Worm (Caenorhabditis elegans) whole organism, mixed stage, embryonic: ENCODE measurements around the gene C34F11.8.

ENCODE experiments used
- M03D4.4 ChIP-seq: sonication (generic microtip); optimal IDR thresholded peaks from 2 replicates; lab custom pipeline; 2017; ENCODE audit warnings: mild to moderate bottlenecking, missing genetic modification characterization, missing compliant biosample characterization
- bed-3 ChIP-seq: fragments of 200-800 bp; sonication (Bioruptor generic); optimal IDR thresholded peaks from 3 replicates; lab custom pipeline; 2018; ENCODE audit warnings: mild to moderate bottlenecking, missing genetic modification characterization, moderate library complexity, missing compliant biosample characterization
- ceh-43 ChIP-seq: fragments of 200-800 bp; sonication (Bioruptor generic); optimal IDR thresholded peaks from 2 replicates; lab custom pipeline; 2018; ENCODE audit warnings: mild to moderate bottlenecking, missing genetic modification characterization, moderate library complexity, missing compliant biosample characterization
- ces-1 ChIP-seq: fragments of 150-350 bp; optimal IDR thresholded peaks from 2 replicates; lab custom pipeline; 2014; ENCODE audit warnings: missing biosample characterization, missing genetic modification reagents, missing genetic modification characterization
- cnd-1 ChIP-seq: fragments of 200-800 bp; sonication (Bioruptor generic); optimal IDR thresholded peaks from 2 replicates; lab custom pipeline; 2018; ENCODE audit warnings: mild to moderate bottlenecking, missing genetic modification characterization, missing compliant biosample characterization
- drap-1 ChIP-seq: fragments of 200-800 bp; sonication (Bioruptor generic); optimal IDR thresholded peaks from 3 replicates; lab custom pipeline; 2018; ENCODE audit warnings: mild to moderate bottlenecking, missing genetic modification characterization, missing compliant biosample characterization
- elt-1 ChIP-seq: sonication (generic microtip); optimal IDR thresholded peaks from 2 replicates; lab custom pipeline; 2017; ENCODE audit warnings: missing genetic modification characterization, mild to moderate bottlenecking, missing compliant biosample characterization, antibody characterized with exemption, moderate library complexity, borderline replicate concordance; ENCODE audit not compliant: insufficient read depth
- elt-3 ChIP-seq: fragments of 150-350 bp; optimal IDR thresholded peaks from 2 replicates; lab custom pipeline; 2014; ENCODE audit warnings: missing biosample characterization, missing genetic modification characterization
- flh-1 ChIP-seq: fragments of 200-800 bp; sonication (Bioruptor generic); optimal IDR thresholded peaks from 2 replicates; lab custom pipeline; 2018; ENCODE audit warnings: mild to moderate bottlenecking, missing genetic modification characterization, moderate library complexity, missing compliant biosample characterization
- ham-2 ChIP-seq: fragments of 200-800 bp; sonication (Bioruptor generic); optimal IDR thresholded peaks from 2 replicates; lab custom pipeline; 2018; ENCODE audit warnings: mild to moderate bottlenecking, missing genetic modification characterization, missing compliant biosample characterization
- hlh-1 ChIP-seq: fragments of 150-350 bp; optimal IDR thresholded peaks from 2 replicates; lab custom pipeline; 2014; ENCODE audit warnings: missing biosample characterization, missing genetic modification reagents, missing genetic modification characterization
- lin-32 ChIP-seq: fragments of 200-800 bp; sonication (Bioruptor generic); optimal IDR thresholded peaks from 2 replicates; lab custom pipeline; 2018; ENCODE audit warnings: mild to moderate bottlenecking, missing genetic modification characterization, missing compliant biosample characterization
- mab-5 ChIP-seq: fragments of 150-350 bp; optimal IDR thresholded peaks from 2 replicates; lab custom pipeline; 2014; ENCODE audit warnings: missing biosample characterization, missing genetic modification characterization
- mep-1 ChIP-seq: fragments of 150-350 bp; optimal IDR thresholded peaks from 2 replicates; lab custom pipeline; 2017; ENCODE audit warnings: missing biosample characterization, missing genetic modification reagents, missing genetic modification characterization, inconsistent platforms
- mls-2 ChIP-seq: sonication (generic microtip); optimal IDR thresholded peaks from 2 replicates; lab custom pipeline; 2016; ENCODE audit warnings: mild to moderate bottlenecking, missing genetic modification characterization, moderate library complexity, missing compliant biosample characterization
- nhr-12 ChIP-seq: fragments of 150-350 bp; optimal IDR thresholded peaks from 2 replicates; lab custom pipeline; 2014; ENCODE audit warnings: missing biosample characterization, missing genetic modification characterization
- nhr-2 ChIP-seq: fragments of 150-350 bp; optimal IDR thresholded peaks from 2 replicates; lab custom pipeline; 2014; ENCODE audit warnings: missing biosample characterization, missing genetic modification characterization
- nhr-28 ChIP-seq: fragments of 150-350 bp; optimal IDR thresholded peaks from 2 replicates; lab custom pipeline; 2014; ENCODE audit warnings: missing biosample characterization, missing genetic modification characterization
- pha-4 ChIP-seq: fragments of 150-350 bp; optimal IDR thresholded peaks from 2 replicates; lab custom pipeline; 2018; ENCODE audit warnings: missing biosample characterization, missing genetic modification reagents, missing genetic modification characterization
- sem-2 ChIP-seq: fragments of 200-800 bp; sonication (Bioruptor generic); optimal IDR thresholded peaks from 2 replicates; lab custom pipeline; 2018; ENCODE audit warnings: mild to moderate bottlenecking, missing genetic modification characterization, missing compliant biosample characterization
- sptf-1 ChIP-seq: sonication (generic microtip); optimal IDR thresholded peaks from 2 replicates; lab custom pipeline; 2017; ENCODE audit warnings: mild to moderate bottlenecking, missing genetic modification characterization, moderate library complexity, missing compliant biosample characterization
- tbx-8 ChIP-seq: fragments of 200-800 bp; sonication (Bioruptor generic); optimal IDR thresholded peaks from 2 replicates; lab custom pipeline; 2018; ENCODE audit warnings: mild to moderate bottlenecking, missing genetic modification characterization, moderate library complexity, missing compliant biosample characterization
- unc-120 ChIP-seq: sonication (generic microtip); optimal IDR thresholded peaks from 2 replicates; lab custom pipeline; 2017; ENCODE audit warnings: missing genetic modification characterization, missing compliant biosample characterization; ENCODE audit not compliant: poor library complexity, severe bottlenecking
- unc-39 ChIP-seq: fragments of 150-350 bp; optimal IDR thresholded peaks from 2 replicates; lab custom pipeline; 2014; ENCODE audit warnings: missing biosample characterization, missing genetic modification characterization
- unc-62 ChIP-seq: fragments of 150-350 bp; optimal IDR thresholded peaks from 2 replicates; lab custom pipeline; 2014; ENCODE audit warnings: missing biosample characterization, missing genetic modification reagents, missing genetic modification characterization
- zip-8 ChIP-seq: fragments of 150-350 bp; optimal IDR thresholded peaks from 2 replicates; lab custom pipeline; 2014; ENCODE audit warnings: missing biosample characterization, missing genetic modification characterization

Gene C34F11.8

DNA sequence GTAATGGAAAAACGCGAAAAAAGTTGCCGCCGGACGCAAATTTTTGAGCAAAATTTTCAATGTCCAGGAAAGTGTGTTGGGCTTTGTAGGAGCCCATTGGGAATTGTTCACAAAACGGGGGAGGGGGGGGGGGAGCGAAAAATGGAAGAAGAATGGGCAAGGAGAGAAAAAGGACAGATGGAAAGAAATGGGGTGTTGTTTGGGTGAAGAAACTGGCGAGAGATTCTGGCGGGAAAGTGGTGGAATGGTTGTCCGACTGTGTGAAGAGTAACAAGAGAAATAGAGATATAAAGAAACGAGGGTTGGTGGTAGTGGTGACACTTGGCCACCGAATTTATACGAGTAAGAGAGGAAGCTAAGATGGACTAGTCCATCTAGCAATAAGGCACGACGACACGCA lies 15.5 kb upstream of the C34F11.8 start:
- no peak for TF ChIP-seq tbx-8 (GFP tag; lab: Kevin White, UChicago)
- peak; percentile 59 for TF ChIP-seq hlh-1
- no peak for TF ChIP-seq unc-120 (tag; lab: Kevin White, UChicago)
- TF ChIP-seq mep-1 (tag; lab: Kevin White, UChicago), result peak; percentile 31
- TF ChIP-seq nhr-12 (tag; lab: Kevin White, UChicago), result no peak
- TF ChIP-seq drap-1 (GFP tag; lab: Kevin White, UChicago), result no peak
- peak; percentile 25 for TF ChIP-seq ham-2 (GFP tag; lab: Kevin White, UChicago)
- TF ChIP-seq sptf-1 (tag; lab: Kevin White, UChicago), result peak; percentile 47
- TF ChIP-seq mls-2 (tag; lab: Kevin White, UChicago), result peak; percentile 43
- TF ChIP-seq lin-32 (GFP tag; lab: Kevin White, UChicago), result peak; percentile 11
- TF ChIP-seq M03D4.4 (tag; lab: Kevin White, UChicago), result peak; percentile 23
- peak; percentile 34 for TF ChIP-seq ces-1 (GFP tag; lab: Kevin White, UChicago)
- peak; percentile 75 for TF ChIP-seq cnd-1
- TF ChIP-seq unc-62 (GFP tag; lab: Kevin White, UChicago), result peak; percentile 35

DNA sequence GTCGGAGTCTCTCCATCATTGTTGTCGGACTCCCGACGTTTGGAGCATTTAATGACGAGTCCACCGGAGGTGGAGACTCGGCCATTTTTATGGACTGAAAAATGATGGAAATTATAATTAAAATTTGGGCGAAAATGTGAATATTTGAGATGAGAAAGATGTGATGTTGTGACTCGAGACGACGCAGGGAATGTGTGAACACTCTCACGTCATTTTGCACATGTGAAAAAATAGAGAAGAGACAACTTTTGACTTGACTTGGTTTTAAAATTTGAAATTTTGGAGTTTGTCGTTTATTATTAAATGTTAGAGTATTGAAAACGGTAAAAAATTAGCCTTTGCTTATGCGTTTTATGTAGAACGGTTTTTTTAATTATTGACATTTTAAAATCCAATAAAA lies 14.5 kb upstream of the C34F11.8 start, which contains the start of gene dsh-1:
TSS of gene dsh-1 (minus strand) at position 101 of the 400 bp plus-strand sequence.
- TF ChIP-seq ham-2 (GFP tag; lab: Kevin White, UChicago) (no peak), unc-39 (tag; lab: Kevin White, UChicago) (no peak), bed-3 (GFP tag; lab: Kevin White, UChicago) (no peak), hlh-1 (no peak), nhr-12 (tag; lab: Kevin White, UChicago) (no peak), pha-4 (tag; lab: Kevin White, UChicago) (no peak), elt-3 (tag; lab: Kevin White, UChicago) (no peak), nhr-28 (tag; lab: Kevin White, UChicago) (no peak), mep-1 (tag; lab: Kevin White, UChicago) (no peak), flh-1 (GFP tag; lab: Kevin White, UChicago) (no peak), drap-1 (GFP tag; lab: Kevin White, UChicago) (no peak)

DNA sequence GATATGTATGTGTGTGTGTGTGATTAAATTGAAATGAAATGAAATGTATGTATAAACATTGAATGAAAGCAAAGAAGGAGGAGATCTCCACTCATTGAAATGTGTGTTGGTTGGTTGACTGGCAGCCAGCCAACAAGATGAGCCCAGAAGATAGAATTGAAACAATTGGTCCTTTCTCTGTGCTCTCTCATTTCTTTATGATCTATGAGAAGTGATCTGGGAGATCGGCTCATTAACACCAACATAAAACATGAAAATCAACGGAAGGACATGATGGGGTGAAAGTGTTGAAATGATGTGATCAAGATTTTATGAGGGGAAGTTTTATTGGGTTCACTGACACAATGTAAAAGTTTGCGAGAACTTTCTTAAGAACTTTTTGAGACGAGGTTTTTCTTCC lies 12.1 kb upstream of the C34F11.8 start:
- no peak for TF ChIP-seq nhr-2 (tag; lab: Kevin White, UChicago)
- peak; percentile 37 for TF ChIP-seq mab-5 (tag; lab: Kevin White, UChicago)
- TF ChIP-seq unc-120 (tag; lab: Kevin White, UChicago), result peak; percentile 42
- TF ChIP-seq hlh-1, result peak; percentile 86
- no peak for TF ChIP-seq sptf-1 (tag; lab: Kevin White, UChicago)
- peak; percentile 71 for TF ChIP-seq unc-62 (GFP tag; lab: Kevin White, UChicago)

DNA sequence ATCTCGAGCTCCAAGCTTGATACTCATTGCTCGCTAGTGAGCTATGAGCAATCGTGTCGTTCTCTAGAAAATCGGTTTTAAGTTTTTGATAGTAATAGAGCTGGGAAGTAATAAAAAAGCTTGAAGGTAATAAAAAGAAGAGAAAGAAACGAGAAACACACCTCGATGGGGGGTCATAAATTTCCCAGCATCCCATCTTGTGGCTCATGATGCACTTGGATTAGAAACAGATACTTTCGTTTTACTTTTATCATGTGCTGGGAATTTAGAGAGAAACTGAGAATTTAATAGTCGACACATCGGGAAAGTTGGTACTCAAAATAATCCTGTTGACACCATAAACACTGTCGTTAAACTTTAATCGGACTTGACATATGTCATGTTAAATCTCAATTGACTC lies 9.9 kb upstream of the C34F11.8 start:
- TF ChIP-seq ham-2 (GFP tag; lab: Kevin White, UChicago) (no peak), flh-1 (GFP tag; lab: Kevin White, UChicago) (no peak)

DNA sequence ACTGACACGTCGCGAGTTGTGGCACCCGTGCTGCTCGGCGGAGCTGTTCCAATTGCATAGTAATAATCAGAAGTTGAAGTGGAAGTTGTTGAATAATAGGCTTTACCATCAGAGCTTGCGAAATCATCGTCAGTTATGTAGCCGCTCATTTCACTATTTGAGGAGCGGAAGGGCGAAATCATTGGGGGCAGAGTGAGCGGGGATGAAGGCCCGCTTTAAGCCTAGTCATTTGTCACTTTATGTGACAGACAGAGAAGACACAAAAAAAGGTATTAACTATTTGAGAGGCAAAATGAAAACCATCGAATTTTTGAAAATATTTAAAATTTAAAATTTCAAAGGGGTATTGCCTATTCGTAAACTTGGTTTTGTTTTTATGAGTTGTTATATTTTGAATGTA lies 7.6 kb upstream of the C34F11.8 start:
- TF ChIP-seq elt-1 (tag; lab: Kevin White, UChicago) (no peak), unc-62 (GFP tag; lab: Kevin White, UChicago) (no peak), sem-2 (no peak), tbx-8 (GFP tag; lab: Kevin White, UChicago) (no peak)

DNA sequence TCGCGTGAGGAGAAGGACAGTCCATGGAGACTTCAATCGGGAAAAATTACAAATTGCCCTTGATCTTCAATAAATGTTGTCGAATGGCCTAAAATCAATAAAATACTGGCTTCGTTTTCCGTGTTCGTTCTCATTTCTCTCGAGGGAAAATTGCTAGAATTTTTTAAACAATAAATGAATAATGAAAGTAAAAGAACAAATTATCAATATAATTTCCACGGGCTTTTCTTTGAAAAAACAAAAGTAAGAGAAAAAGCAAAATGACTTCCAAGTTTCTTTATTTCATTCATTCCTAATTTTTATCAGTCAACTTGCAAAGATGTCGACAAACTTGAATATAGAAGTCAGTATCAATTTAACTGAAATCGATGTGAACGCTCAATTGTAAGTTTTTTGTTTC lies 1.9 kb upstream of the C34F11.8 start, which contains the start of gene C34F11.1:
TSS of gene C34F11.1 (plus strand) at position 301 of the 400 bp plus-strand sequence.
- TF ChIP-seq zip-8 (tag; lab: Kevin White, UChicago) (no peak), ces-1 (GFP tag; lab: Kevin White, UChicago) (no peak), ham-2 (GFP tag; lab: Kevin White, UChicago) (no peak), ceh-43 (GFP tag; lab: Kevin White, UChicago) (no peak), sem-2 (no peak), mls-2 (tag; lab: Kevin White, UChicago) (no peak), tbx-8 (GFP tag; lab: Kevin White, UChicago) (no peak)
